Worm (Caenorhabditis elegans) whole organism, late embryonic: Measurements from ENCODE around the gene F22H10.2.

Source experiments
- C38D4.7 ChIP-seq: fragments of 200-800 bp; sonication (Bioruptor generic); optimal IDR thresholded peaks from 2 replicates; lab custom pipeline; 2018; ENCODE audit warnings: mild to moderate bottlenecking, missing genetic modification characterization, moderate library complexity, missing compliant biosample characterization
- F13H6.1 ChIP-seq: sonication (generic microtip); optimal IDR thresholded peaks from 2 replicates; lab custom pipeline; 2016; ENCODE audit warnings: missing genetic modification characterization, missing compliant biosample characterization
- ama-1 ChIP-seq: fragments of 150-350 bp; optimal IDR thresholded peaks from 2 replicates; lab custom pipeline; 2014
- ceh-14 ChIP-seq: sonication (generic microtip); optimal IDR thresholded peaks from 2 replicates; lab custom pipeline; 2016; ENCODE audit warnings: missing genotype, missing genetic modification characterization, missing compliant biosample characterization
- ceh-19 ChIP-seq: fragments of 200-800 bp; sonication (Bioruptor generic); optimal IDR thresholded peaks from 2 replicates; lab custom pipeline; 2018; ENCODE audit warnings: mild to moderate bottlenecking, missing genetic modification characterization, missing compliant biosample characterization
- ceh-24 ChIP-seq: sonication (generic microtip); optimal IDR thresholded peaks from 2 replicates; lab custom pipeline; 2016; ENCODE audit warnings: mild to moderate bottlenecking, missing genetic modification characterization, missing compliant biosample characterization
- ceh-30 ChIP-seq: fragments of 150-350 bp; optimal IDR thresholded peaks from 2 replicates; lab custom pipeline; 2014; ENCODE audit warnings: missing biosample characterization, missing genetic modification characterization
- ceh-9 ChIP-seq: sonication (generic microtip); optimal IDR thresholded peaks from 2 replicates; lab custom pipeline; 2016; ENCODE audit warnings: mild to moderate bottlenecking, missing genetic modification characterization, inconsistent platforms, missing compliant biosample characterization
- che-1 ChIP-seq: sonication (generic microtip); optimal IDR thresholded peaks from 2 replicates; lab custom pipeline; 2016; ENCODE audit warnings: mild to moderate bottlenecking, missing genetic modification characterization, missing compliant biosample characterization
- dve-1 ChIP-seq: sonication (generic microtip); optimal IDR thresholded peaks from 2 replicates; lab custom pipeline; 2017; ENCODE audit warnings: antibody characterized with exemption, mild to moderate bottlenecking, missing genetic modification characterization, missing compliant biosample characterization
- elt-4 ChIP-seq: sonication (generic microtip); optimal IDR thresholded peaks from 2 replicates; lab custom pipeline; 2016; ENCODE audit warnings: missing genetic modification characterization, missing compliant biosample characterization
- ets-4 ChIP-seq: sonication (generic microtip); optimal IDR thresholded peaks from 2 replicates; lab custom pipeline; 2016; ENCODE audit warnings: missing genetic modification characterization, missing compliant biosample characterization
- fkh-10 ChIP-seq: fragments of 150-350 bp; optimal IDR thresholded peaks from 2 replicates; lab custom pipeline; 2014; ENCODE audit warnings: missing biosample characterization, missing genetic modification reagents, missing genetic modification characterization
- gmeb-2 ChIP-seq: sonication (generic microtip); optimal IDR thresholded peaks from 2 replicates; lab custom pipeline; 2016; ENCODE audit warnings: missing genetic modification characterization, inconsistent platforms, missing compliant biosample characterization
- hlh-13 ChIP-seq: fragments of 200-800 bp; sonication (Bioruptor generic); optimal IDR thresholded peaks from 2 replicates; lab custom pipeline; 2018; ENCODE audit warnings: mild to moderate bottlenecking, missing genetic modification characterization, missing compliant biosample characterization
- hlh-15 ChIP-seq: sonication (generic microtip); optimal IDR thresholded peaks from 2 replicates; lab custom pipeline; 2016; ENCODE audit warnings: missing genetic modification characterization, missing compliant biosample characterization
- hlh-6 ChIP-seq: sonication (generic microtip); optimal IDR thresholded peaks from 2 replicates; lab custom pipeline; 2016; ENCODE audit warnings: missing genotype, missing genetic modification characterization, missing compliant biosample characterization
- lin-11 ChIP-seq: fragments of 200-800 bp; sonication (Bioruptor generic); optimal IDR thresholded peaks from 2 replicates; lab custom pipeline; 2018; ENCODE audit warnings: mild to moderate bottlenecking, missing genetic modification characterization, missing compliant biosample characterization
- madf-2 ChIP-seq: sonication (generic microtip); optimal IDR thresholded peaks from 2 replicates; lab custom pipeline; 2017; ENCODE audit warnings: missing genetic modification characterization, missing compliant biosample characterization
- npax-4 ChIP-seq: sonication (generic microtip); optimal IDR thresholded peaks from 2 replicates; lab custom pipeline; 2016; ENCODE audit warnings: missing genetic modification characterization, missing compliant biosample characterization
- pat-9 ChIP-seq: fragments of 200-800 bp; sonication (Bioruptor generic); optimal IDR thresholded peaks from 2 replicates; lab custom pipeline; 2018; ENCODE audit warnings: mild to moderate bottlenecking, missing genetic modification characterization, moderate library complexity, missing compliant biosample characterization
- pax-1 ChIP-seq: fragments of 150-350 bp; optimal IDR thresholded peaks from 2 replicates; lab custom pipeline; 2014; ENCODE audit warnings: missing biosample characterization, missing genetic modification characterization
- pqm-1 ChIP-seq: sonication (generic microtip); optimal IDR thresholded peaks from 2 replicates; lab custom pipeline; 2016; ENCODE audit warnings: missing genetic modification characterization, missing compliant biosample characterization
- pros-1 ChIP-seq: fragments of 150-350 bp; optimal IDR thresholded peaks from 2 replicates; lab custom pipeline; 2014; ENCODE audit warnings: missing biosample characterization, missing genetic modification reagents, missing genetic modification characterization
- rnt-1 ChIP-seq: sonication (generic microtip); optimal IDR thresholded peaks from 2 replicates; lab custom pipeline; 2016; ENCODE audit warnings: missing genetic modification characterization, missing compliant biosample characterization
- sox-4 ChIP-seq: sonication (generic microtip); optimal IDR thresholded peaks from 2 replicates; lab custom pipeline; 2017; ENCODE audit warnings: mild to moderate bottlenecking, missing genetic modification characterization, inconsistent platforms, missing compliant biosample characterization
- syd-9 ChIP-seq: sonication (generic microtip); optimal IDR thresholded peaks from 2 replicates; lab custom pipeline; 2016; ENCODE audit warnings: mild to moderate bottlenecking, missing genetic modification characterization, moderate library complexity, missing compliant biosample characterization
- tbx-2 ChIP-seq: sonication (generic microtip); optimal IDR thresholded peaks from 2 replicates; lab custom pipeline; 2016; ENCODE audit warnings: missing genetic modification characterization, missing compliant biosample characterization
- tbx-7 ChIP-seq: sonication (generic microtip); optimal IDR thresholded peaks from 2 replicates; lab custom pipeline; 2016; ENCODE audit warnings: missing genotype, missing genetic modification characterization, missing compliant biosample characterization
- ttx-3 ChIP-seq: sonication (generic microtip); optimal IDR thresholded peaks from 2 replicates; lab custom pipeline; 2016; ENCODE audit warnings: missing genetic modification reagents, missing genetic modification characterization, missing compliant biosample characterization
- unc-3 ChIP-seq, 2 experiments: fragments of 200-800 bp in 1 of 2; sonication (Bioruptor generic) in 1 of 2; sonication (generic microtip) in 1 of 2; conservative IDR thresholded peaks in 1 of 2; optimal IDR thresholded peaks in 1 of 2; 2 replicates each; pipeline versions ENCODE4 v1.3.6 to Lab custom; 2016 to 2022; ENCODE audit warnings: missing compliant biosample characterization in 2 of 2, missing genetic modification characterization in 2 of 2, missing genetic modification reagents in 1 of 2
- zip-5 ChIP-seq: sonication (generic microtip); optimal IDR thresholded peaks from 2 replicates; lab custom pipeline; 2016; ENCODE audit warnings: missing genetic modification characterization, missing compliant biosample characterization
- ztf-16 ChIP-seq: sonication (generic microtip); optimal IDR thresholded peaks from 2 replicates; lab custom pipeline; 2017; ENCODE audit warnings: missing genetic modification characterization, missing compliant biosample characterization

Gene F22H10.2

DNA sequence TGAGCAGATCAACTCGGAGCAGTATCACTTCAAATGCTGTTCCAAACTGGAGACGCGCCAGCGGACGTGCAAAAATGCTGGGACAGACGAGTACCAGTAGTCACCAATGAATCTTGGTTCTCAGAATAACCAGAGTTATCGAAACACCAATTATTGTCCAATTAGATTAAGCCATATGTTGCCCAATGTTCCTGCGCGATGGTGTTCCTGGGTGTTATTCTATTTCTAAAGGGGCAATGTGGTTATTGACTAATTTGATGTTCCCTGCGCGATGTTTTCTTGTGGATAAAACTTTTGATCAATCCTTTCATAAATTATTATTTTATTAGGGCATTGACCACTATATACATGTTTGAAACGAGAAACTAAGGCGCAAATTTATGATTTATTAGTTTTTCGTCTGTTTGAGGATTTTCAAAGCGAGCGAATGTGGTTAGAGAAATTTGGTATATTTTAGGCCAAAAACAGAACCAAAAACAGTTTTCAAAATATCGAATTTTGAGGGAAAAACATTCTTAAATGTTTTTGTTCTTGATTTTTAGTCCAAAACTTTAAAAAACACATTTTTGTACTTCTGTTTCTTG, 2.7 kb downstream of the F22H10.2 start (continued):
- TF ChIP-seq sox-4 (tag; lab: Kevin White, UChicago), result no peak
- TF ChIP-seq fkh-10, result peak; percentile 88
- TF ChIP-seq ceh-9 (tag; lab: Kevin White, UChicago), result no peak
- peak; percentile 21 for TF ChIP-seq madf-2 (tag; lab: Kevin White, UChicago)
- TF ChIP-seq lin-11, result no peak
- peak; percentile 71 for TF ChIP-seq pros-1 (tag; lab: Kevin White, UChicago)
- TF ChIP-seq ama-1 (lab: Kevin White, UChicago), result no peak
- peak; percentile 50 for TF ChIP-seq ets-4 (tag; lab: Kevin White, UChicago)
- TF ChIP-seq zip-5, result peak; percentile 30
- no peak for TF ChIP-seq pat-9
- TF ChIP-seq ztf-16 (tag; lab: Kevin White, UChicago), result peak; percentile 47
- peak; percentile 95 for TF ChIP-seq rnt-1 (tag; lab: Kevin White, UChicago)
- TF ChIP-seq ceh-19 (GFP tag; lab: Kevin White, UChicago), result peak; percentile 0
- TF ChIP-seq ceh-30, result peak; percentile 96
- TF ChIP-seq unc-3 (GFP tag; conservative IDR thresholded peaks at IDR 0.05; lab: Robert Waterston, UW), result no peak
- TF ChIP-seq unc-3 (tag; optimal IDR thresholded peaks at IDR 0.05; lab: Kevin White, UChicago), result peak; percentile 63
- TF ChIP-seq tbx-7 (tag; lab: Kevin White, UChicago), result peak; percentile 28
- TF ChIP-seq, all 69 proteins: peak for 42

DNA sequence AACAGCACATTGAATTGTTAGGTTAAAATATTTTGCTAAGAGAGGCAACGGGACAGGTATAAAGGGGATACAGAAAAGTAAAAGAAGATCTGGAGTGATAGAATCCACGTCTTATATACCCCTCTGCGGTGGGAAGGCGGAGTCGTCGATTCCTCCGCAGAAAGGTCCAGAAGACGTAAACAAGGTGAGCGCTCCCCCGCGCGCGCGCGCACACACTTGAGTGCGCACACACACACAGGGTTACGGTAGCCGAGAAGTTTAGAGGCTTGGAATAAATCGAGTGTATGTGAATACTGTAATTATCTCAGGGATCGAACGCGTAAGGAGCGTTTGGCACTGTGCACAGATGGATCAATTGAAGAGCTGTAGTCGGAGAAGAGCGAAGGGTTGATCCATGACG, 8.0 kb downstream of the F22H10.2 start:
- TF ChIP-seq dve-1 (tag; lab: Kevin White, UChicago) (no peak), rnt-1 (tag; lab: Kevin White, UChicago) (no peak), hlh-6 (tag; lab: Kevin White, UChicago) (no peak), hlh-15 (no peak)

DNA sequence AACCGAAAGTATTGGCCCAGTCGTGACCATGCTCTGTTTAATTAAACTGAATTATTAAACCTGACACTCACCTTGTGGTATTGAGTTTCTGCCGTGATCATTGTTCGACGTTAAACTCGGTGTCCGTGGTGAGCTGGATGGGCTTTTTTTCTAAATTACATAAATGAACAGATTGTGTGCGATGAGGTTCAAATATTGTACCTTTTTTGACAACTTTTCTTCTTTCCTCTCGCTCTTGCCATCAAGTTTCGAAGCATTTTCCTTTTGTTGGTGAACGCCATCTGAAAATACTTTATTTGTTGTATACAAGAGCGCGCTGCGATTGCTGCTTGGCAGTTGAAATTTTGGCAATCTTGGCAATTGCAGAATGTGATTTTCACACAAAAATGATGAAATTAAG, 8.6 kb downstream of the F22H10.2 start, which contains the start of gene F22H10.11:
Gene F22H10.11, minus strand, starts transcription at position 101 of the 400 bp plus-strand sequence.
- TF ChIP-seq lin-11 (no peak), che-1 (tag; lab: Kevin White, UChicago) (no peak), fkh-10 (no peak), ceh-14 (no peak), sox-4 (tag; lab: Kevin White, UChicago) (no peak), dve-1 (tag; lab: Kevin White, UChicago) (no peak), npax-4 (tag; lab: Kevin White, UChicago) (no peak), pqm-1 (tag; lab: Kevin White, UChicago) (no peak)

DNA sequence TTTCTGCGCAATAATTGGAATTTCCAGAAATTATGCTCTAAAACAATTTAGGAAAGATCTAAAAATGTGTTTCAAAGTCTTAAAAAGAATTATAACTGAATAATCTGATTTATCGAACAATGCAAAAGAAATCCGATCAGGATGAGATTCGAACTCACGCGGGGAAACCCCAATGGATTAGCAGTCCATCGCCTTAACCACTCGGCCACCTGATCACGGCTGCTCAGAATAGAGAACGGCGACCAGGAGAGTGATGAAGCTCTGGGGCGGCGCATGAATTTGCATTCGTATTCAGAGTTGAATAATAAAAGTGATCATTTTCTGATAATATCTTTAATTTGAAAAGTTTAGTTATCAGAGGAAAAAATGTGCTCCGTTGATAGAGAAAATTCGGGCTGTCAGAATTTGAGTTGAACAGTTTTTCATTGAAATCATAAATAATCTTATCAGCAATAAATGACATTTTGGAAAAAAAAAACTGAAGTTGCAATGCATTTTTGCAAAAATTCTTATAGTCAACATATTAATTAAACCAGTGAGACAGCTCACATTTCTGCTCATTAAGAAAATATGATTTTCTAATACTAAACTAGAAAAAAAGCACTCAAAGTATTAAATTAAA, 10.6 kb downstream of the F22H10.2 start:
- TF ChIP-seq hlh-15 (no peak), zip-5 (no peak), ceh-9 (tag; lab: Kevin White, UChicago) (no peak), F13H6.1 (tag; lab: Kevin White, UChicago) (no peak), elt-4 (tag; lab: Kevin White, UChicago) (no peak), C38D4.7 (no peak), ama-1 (lab: Kevin White, UChicago) (no peak), gmeb-2 (tag; lab: Kevin White, UChicago) (no peak), dve-1 (tag; lab: Kevin White, UChicago) (no peak), ceh-30 (no peak), ztf-16 (tag; lab: Kevin White, UChicago) (no peak), tbx-2 (no peak), che-1 (tag; lab: Kevin White, UChicago) (no peak), ceh-24 (no peak)

DNA sequence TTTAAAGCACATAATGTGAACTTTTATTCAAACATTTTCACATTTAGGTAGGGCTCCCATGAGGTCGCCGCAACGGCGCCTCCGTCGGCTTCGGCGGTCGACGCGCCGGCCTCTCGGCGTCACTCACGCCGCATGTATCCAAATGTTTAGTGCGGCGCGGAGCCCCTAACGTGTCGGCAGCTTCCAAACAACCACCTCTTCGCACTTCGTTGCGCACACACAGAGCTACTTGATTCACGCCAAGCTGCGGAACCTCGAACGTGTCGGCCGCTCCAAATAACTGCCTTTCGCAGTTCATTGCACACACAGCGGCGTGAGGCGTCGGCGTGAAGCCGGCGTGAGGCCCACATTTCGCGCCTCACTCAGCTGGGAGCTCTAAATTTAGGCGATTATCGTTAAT, 11.7 kb downstream of the F22H10.2 start, which contains the start of gene F22H10.6:
Gene F22H10.6, minus strand, starts transcription at position 292 of the 400 bp plus-strand sequence.
- TF ChIP-seq hlh-6 (tag; lab: Kevin White, UChicago) (no peak), hlh-13 (GFP tag; lab: Kevin White, UChicago) (no peak), syd-9 (tag; lab: Kevin White, UChicago) (no peak), ceh-19 (GFP tag; lab: Kevin White, UChicago) (no peak), ttx-3 (no peak), pax-1 (tag; lab: Kevin White, UChicago) (no peak), ceh-30 (no peak), lin-11 (no peak)
